Fruit fly (Drosophila melanogaster) whole organism, prepupa: ENCODE results near the gene CG11560.
A peak's percentile ranks its signal among the peaks of the same experiment; 100 is the strongest.

Experiments
- Blimp-1 ChIP-seq: fragments of 200-800 bp; sonication (Bioruptor generic); optimal IDR thresholded peaks from 3 replicates; lab custom pipeline; 2017; ENCODE audit warnings: missing biosample characterization, missing genetic modification characterization, mild to moderate bottlenecking, moderate library complexity, missing genetic modification reagents
- CG10669 ChIP-seq: fragments of 200-800 bp; sonication (Bioruptor generic); optimal IDR thresholded peaks from 3 replicates; lab custom pipeline; 2018; ENCODE audit warnings: missing biosample characterization, mild to moderate bottlenecking, missing genetic modification characterization, moderate library complexity
- CG11294 ChIP-seq: fragments of 200-800 bp; sonication (Bioruptor generic); IDR thresholded peaks from 2 replicates; pipeline ENCODE4 v1.3.6; 2022; ENCODE audit warnings: missing biosample characterization, missing genetic modification characterization
- CG11762 ChIP-seq: fragments of 200-800 bp; sonication (Bioruptor generic); optimal IDR thresholded peaks from 3 replicates; lab custom pipeline; 2016; ENCODE audit warnings: missing biosample characterization, missing genetic modification characterization; ENCODE audit not compliant: insufficient read depth
- CG11902 ChIP-seq: fragments of 200-800 bp; sonication (Bioruptor generic); optimal IDR thresholded peaks from 3 replicates; lab custom pipeline; 2016; ENCODE audit warnings: missing biosample characterization, missing genetic modification characterization
- CG15336 ChIP-seq: fragments of 200-800 bp; sonication (Bioruptor generic); IDR thresholded peaks from 2 replicates; pipeline ENCODE4 v1.3.6; 2022; ENCODE audit warnings: missing biosample characterization, missing genetic modification characterization
- CG3032 ChIP-seq: fragments of 200-800 bp; optimal IDR thresholded peaks from 2 replicates; lab custom pipeline; 2019; ENCODE audit warnings: missing biosample characterization, mild to moderate bottlenecking, missing genetic modification characterization, moderate library complexity
- CG31627 ChIP-seq: fragments of 200-800 bp; sonication (Bioruptor generic); optimal IDR thresholded peaks from 3 replicates; lab custom pipeline; 2016; ENCODE audit warnings: missing biosample characterization, missing genetic modification characterization
- CG32006 ChIP-seq: fragments of 200-800 bp; sonication (Bioruptor generic); optimal IDR thresholded peaks from 3 replicates; lab custom pipeline; 2017; ENCODE audit warnings: missing biosample characterization, mild to moderate bottlenecking, missing genetic modification characterization
- CG3919 ChIP-seq: fragments of 200-800 bp; sonication (Bioruptor generic); optimal IDR thresholded peaks from 3 replicates; lab custom pipeline; 2016; ENCODE audit warnings: missing biosample characterization, missing genetic modification characterization
- CG6163 ChIP-seq: fragments of 200-800 bp; sonication (Bioruptor generic); IDR thresholded peaks from 3 replicates; pipeline ENCODE4 v1.3.6; 2022; ENCODE audit warnings: missing biosample characterization, missing genetic modification characterization
- CG6276 ChIP-seq: fragments of 200-800 bp; sonication (Bioruptor generic); optimal IDR thresholded peaks from 2 replicates; lab custom pipeline; 2017; ENCODE audit warnings: missing biosample characterization, mild to moderate bottlenecking, missing genetic modification characterization
- CG6854 ChIP-seq: fragments of 200-800 bp; sonication (Bioruptor generic); optimal IDR thresholded peaks from 2 replicates; lab custom pipeline; 2017; ENCODE audit warnings: missing biosample characterization, mild to moderate bottlenecking, missing genetic modification characterization
- CG7368 ChIP-seq: fragments of 200-800 bp; sonication (Bioruptor generic); optimal IDR thresholded peaks from 3 replicates; lab custom pipeline; 2016; ENCODE audit warnings: missing biosample characterization, missing genetic modification characterization
- CG8119 ChIP-seq: fragments of 200-800 bp; sonication (Bioruptor generic); IDR thresholded peaks from 3 replicates; pipeline ENCODE4 v1.3.6; 2022; ENCODE audit warnings: missing biosample characterization, missing genetic modification characterization
- CG8319 ChIP-seq: fragments of 200-800 bp; sonication (Bioruptor generic); optimal IDR thresholded peaks from 3 replicates; lab custom pipeline; 2016; ENCODE audit warnings: missing biosample characterization, missing genetic modification characterization
- CG8632 ChIP-seq: fragments of 200-800 bp; sonication (Bioruptor generic); optimal IDR thresholded peaks from 3 replicates; lab custom pipeline; 2016; ENCODE audit warnings: missing biosample characterization, missing genetic modification characterization
- CG9139 ChIP-seq: fragments of 200-800 bp; sonication (Bioruptor generic); optimal IDR thresholded peaks from 3 replicates; lab custom pipeline; 2017; ENCODE audit warnings: missing biosample characterization, mild to moderate bottlenecking, missing genetic modification characterization
- Eip75B ChIP-seq: fragments of 200-800 bp; sonication (Bioruptor generic); optimal IDR thresholded peaks from 3 replicates; lab custom pipeline; 2016; ENCODE audit warnings: missing biosample characterization, missing genetic modification characterization
- Eip78C ChIP-seq: fragments of 200-800 bp; sonication (Bioruptor generic); peaks from one replicate; lab custom pipeline; 2016; ENCODE audit warnings: missing biosample characterization, missing genetic modification characterization
- Eip93F ChIP-seq: fragments of 200-800 bp; sonication (Bioruptor generic); optimal IDR thresholded peaks from 2 replicates; lab custom pipeline; 2016; ENCODE audit warnings: missing biosample characterization, mild to moderate bottlenecking, missing genetic modification characterization
- Ets21C ChIP-seq: fragments of 200-800 bp; sonication (Bioruptor generic); optimal IDR thresholded peaks from 3 replicates; lab custom pipeline; 2016; ENCODE audit warnings: missing biosample characterization, missing genetic modification characterization
- Ets96B ChIP-seq: fragments of 200-800 bp; optimal IDR thresholded peaks from 2 replicates; lab custom pipeline; 2019; ENCODE audit warnings: missing biosample characterization, mild to moderate bottlenecking, missing genetic modification characterization, moderate library complexity
- Gug ChIP-seq: fragments of 200-800 bp; sonication (Bioruptor generic); IDR thresholded peaks from 2 replicates; pipeline ENCODE4 v1.3.6; 2022; ENCODE audit warnings: missing biosample characterization, missing genetic modification characterization
- Hr38 ChIP-seq: sonication (Bioruptor generic); optimal IDR thresholded peaks from 2 replicates; lab custom pipeline; 2016; ENCODE audit warnings: missing biosample characterization, missing genetic modification characterization
- Hr39 ChIP-seq: fragments of 200-800 bp; sonication (Bioruptor generic); optimal IDR thresholded peaks from 2 replicates; lab custom pipeline; 2016; ENCODE audit warnings: missing biosample characterization, missing genetic modification characterization
- Hr4 ChIP-seq: fragments of 200-800 bp; sonication (Bioruptor generic); optimal IDR thresholded peaks from 3 replicates; lab custom pipeline; 2016; ENCODE audit warnings: missing biosample characterization, missing genetic modification characterization
- Lpt ChIP-seq: fragments of 200-800 bp; sonication (Bioruptor generic); optimal IDR thresholded peaks from 3 replicates; lab custom pipeline; 2016; ENCODE audit warnings: missing biosample characterization, missing genetic modification characterization
- Met ChIP-seq: fragments of 200-800 bp; sonication (Bioruptor generic); optimal IDR thresholded peaks from 3 replicates; lab custom pipeline; 2016; ENCODE audit warnings: missing biosample characterization, missing genetic modification characterization
- OdsH ChIP-seq: fragments of 200-800 bp; sonication (Bioruptor generic); optimal IDR thresholded peaks from 3 replicates; lab custom pipeline; 2016; ENCODE audit warnings: missing biosample characterization, missing genetic modification characterization
- Smox ChIP-seq: fragments of 200-800 bp; sonication (Bioruptor generic); optimal IDR thresholded peaks from 3 replicates; lab custom pipeline; 2016; ENCODE audit warnings: missing biosample characterization, missing genetic modification characterization
- Sox102F ChIP-seq: fragments of 200-800 bp; sonication (Bioruptor generic); optimal IDR thresholded peaks from 2 replicates; lab custom pipeline; 2016; ENCODE audit warnings: missing biosample characterization, mild to moderate bottlenecking, missing genetic modification characterization
- acj6 ChIP-seq: fragments of 200-800 bp; sonication (Bioruptor generic); optimal IDR thresholded peaks from 3 replicates; lab custom pipeline; 2016; ENCODE audit warnings: missing biosample characterization, missing genetic modification characterization
- cyc ChIP-seq: fragments of 200-800 bp; sonication (Bioruptor generic); optimal IDR thresholded peaks from 3 replicates; lab custom pipeline; 2016; ENCODE audit warnings: missing biosample characterization, missing genetic modification characterization
- dac ChIP-seq: fragments of 200-800 bp; sonication (Bioruptor generic); optimal IDR thresholded peaks from 2 replicates; lab custom pipeline; 2017; ENCODE audit warnings: missing biosample characterization, mild to moderate bottlenecking, missing genetic modification characterization
- dsx ChIP-seq: fragments of 200-800 bp; optimal IDR thresholded peaks from 3 replicates; lab custom pipeline; 2019; ENCODE audit warnings: missing biosample characterization, mild to moderate bottlenecking, missing genetic modification characterization, moderate library complexity; ENCODE audit not compliant: poor library complexity, severe bottlenecking
- eg ChIP-seq: fragments of 200-800 bp; sonication (Bioruptor generic); IDR thresholded peaks from 3 replicates; pipeline ENCODE4 v1.3.6; 2022; ENCODE audit warnings: missing biosample characterization, missing genetic modification characterization
- esn ChIP-seq: fragments of 200-800 bp; sonication (Bioruptor generic); optimal IDR thresholded peaks from 2 replicates; lab custom pipeline; 2016; ENCODE audit warnings: missing biosample characterization, mild to moderate bottlenecking, missing genetic modification characterization, moderate library complexity
- fd59A ChIP-seq: fragments of 200-800 bp; sonication (Bioruptor generic); optimal IDR thresholded peaks from 2 replicates; lab custom pipeline; 2017; ENCODE audit warnings: missing biosample characterization, mild to moderate bottlenecking, missing genetic modification characterization, missing genetic modification reagents
- fd85E ChIP-seq: fragments of 200-800 bp; sonication (Bioruptor generic); optimal IDR thresholded peaks from 3 replicates; lab custom pipeline; 2016; ENCODE audit warnings: missing biosample characterization, missing genetic modification characterization
- fkh ChIP-seq: fragments of 200-800 bp; sonication (Bioruptor generic); optimal IDR thresholded peaks from 3 replicates; lab custom pipeline; 2017; ENCODE audit warnings: missing biosample characterization, mild to moderate bottlenecking, missing genetic modification characterization, moderate library complexity
- lz ChIP-seq: fragments of 200-800 bp; sonication (Bioruptor generic); optimal IDR thresholded peaks from 3 replicates; lab custom pipeline; 2016; ENCODE audit warnings: missing biosample characterization, missing genetic modification characterization
- net ChIP-seq: fragments of 200-800 bp; sonication (Bioruptor generic); optimal IDR thresholded peaks from 3 replicates; lab custom pipeline; 2016; ENCODE audit warnings: missing biosample characterization, missing genetic modification characterization
- pdm3 ChIP-seq: fragments of 200-800 bp; sonication (Bioruptor generic); optimal IDR thresholded peaks from 3 replicates; lab custom pipeline; 2016; ENCODE audit warnings: missing biosample characterization, missing genetic modification characterization
- salr ChIP-seq, 2 experiments: fragments of 200-800 bp; sonication (Bioruptor generic); optimal IDR thresholded peaks; 3 replicates each; lab custom pipeline; 2016 to 2018; ENCODE audit warnings: missing biosample characterization in 2 of 2, missing genetic modification characterization in 2 of 2, mild to moderate bottlenecking in 1 of 2
- spab ChIP-seq: fragments of 200-800 bp; sonication (Bioruptor generic); optimal IDR thresholded peaks from 2 replicates; lab custom pipeline; 2017; ENCODE audit warnings: missing biosample characterization, mild to moderate bottlenecking, missing genetic modification characterization, missing genetic modification reagents
- ss ChIP-seq, 2 experiments: fragments of 200-800 bp; sonication (Bioruptor generic); optimal IDR thresholded peaks; 2 replicates in 1 of 2; 3 replicates in 1 of 2; lab custom pipeline; 2017 to 2018; ENCODE audit warnings: mild to moderate bottlenecking in 2 of 2, missing biosample characterization in 2 of 2, missing genetic modification characterization in 2 of 2, moderate library complexity in 1 of 2
- svp ChIP-seq: fragments of 200-800 bp; sonication (Bioruptor generic); peaks from one replicate; lab custom pipeline; 2016; ENCODE audit warnings: missing biosample characterization, missing genetic modification characterization
- topi ChIP-seq: fragments of 200-800 bp; sonication (Bioruptor generic); optimal IDR thresholded peaks from 3 replicates; lab custom pipeline; 2016; ENCODE audit warnings: missing biosample characterization, missing genetic modification characterization
- vri ChIP-seq: fragments of 200-800 bp; sonication (Bioruptor generic); optimal IDR thresholded peaks from 3 replicates; lab custom pipeline; 2016; ENCODE audit warnings: missing biosample characterization, mild to moderate bottlenecking, missing genetic modification characterization

CG11560 gene

dm6 chr3L:12076312-12076711 lies 43.5 kb upstream of the CG11560 start (continued):
- TF ChIP-seq CG6276 (GFP tag; lab: Kevin White, UChicago) = peak; percentile 28
- peak; percentile 61 for TF ChIP-seq CG32006 (GFP tag; lab: Kevin White, UChicago)
- TF ChIP-seq CG3919 (GFP tag; lab: Kevin White, UChicago) = no peak
- TF ChIP-seq, all 60 proteins: peak for 12

DNA sequence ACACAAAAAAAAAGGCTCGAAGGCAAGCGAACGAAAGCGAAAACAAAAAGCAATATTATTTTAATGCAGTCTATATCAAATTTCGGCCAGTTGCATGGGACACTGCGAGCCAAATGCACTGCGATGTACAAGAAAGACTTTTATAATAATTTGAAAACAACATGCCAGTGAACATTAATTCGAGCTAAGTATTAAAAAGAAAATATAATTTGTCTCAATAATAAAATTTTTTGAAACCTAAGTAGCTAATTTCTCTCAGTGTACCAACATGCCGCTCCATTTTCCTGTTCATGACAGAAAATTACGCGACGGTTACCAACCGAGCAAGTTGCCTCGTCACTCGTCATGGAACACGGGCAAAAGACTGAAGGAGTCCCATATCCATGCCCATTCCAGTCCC lies 42.5 kb upstream of the CG11560 start:
- TF ChIP-seq CG31627 (GFP tag; lab: Kevin White, UChicago) = peak; percentile 67
- TF ChIP-seq ss (GFP tag; optimal IDR thresholded peaks at IDR 0.05; lab: Kevin White, UChicago) = peak; percentile 60 to 71
- peak; percentile 43 for TF ChIP-seq Blimp-1
- peak; percentile 89 for TF ChIP-seq CG8119
- peak; percentile 71 for TF ChIP-seq Ets96B
- peak; percentile 86 for TF ChIP-seq svp (GFP tag; lab: Kevin White, UChicago)
- peak; percentile 77 for TF ChIP-seq spab (GFP tag; lab: Kevin White, UChicago)
- peak; percentile 75 for TF ChIP-seq CG10669
- TF ChIP-seq esn (GFP tag; lab: Kevin White, UChicago) = peak; percentile 78
- TF ChIP-seq Sox102F (GFP tag; lab: Kevin White, UChicago) = peak; percentile 75
- peak; percentile 89 for TF ChIP-seq CG6163
- peak; percentile 24 for TF ChIP-seq fd85E (GFP tag; lab: Kevin White, UChicago)
- TF ChIP-seq fd59A (GFP tag; lab: Kevin White, UChicago) = peak; percentile 77
- TF ChIP-seq CG6276 (GFP tag; lab: Kevin White, UChicago) = peak; percentile 83
- TF ChIP-seq vri (GFP tag; lab: Kevin White, UChicago) = peak; percentile 61
- no peak for TF ChIP-seq fkh
- peak; percentile 78 for TF ChIP-seq net (GFP tag; lab: Kevin White, UChicago)
- peak; percentile 88 for TF ChIP-seq CG32006 (GFP tag; lab: Kevin White, UChicago)
- TF ChIP-seq Eip75B = peak; percentile 82
- peak; percentile 16 for TF ChIP-seq Ets21C (GFP tag; lab: Kevin White, UChicago)
- TF ChIP-seq lz (GFP tag; lab: Kevin White, UChicago) = peak; percentile 61
- TF ChIP-seq CG15336 (GFP tag; lab: Robert Waterston, UW) = peak; percentile 90
- peak; percentile 74 for TF ChIP-seq CG7368 (GFP tag; lab: Kevin White, UChicago)
- peak; percentile 86 for TF ChIP-seq acj6
- peak; percentile 54 for TF ChIP-seq CG9139 (GFP tag; lab: Kevin White, UChicago)
- TF ChIP-seq Lpt (GFP tag; lab: Kevin White, UChicago) = peak; percentile 76
- TF ChIP-seq OdsH (GFP tag; lab: Kevin White, UChicago) = peak; percentile 85
- TF ChIP-seq CG8632 (GFP tag; lab: Kevin White, UChicago) = peak; percentile 79
- TF ChIP-seq Smox (GFP tag; lab: Kevin White, UChicago) = peak; percentile 77
- TF ChIP-seq Gug = peak; percentile 62
- TF ChIP-seq CG6854 (GFP tag; lab: Kevin White, UChicago) = peak; percentile 24
- peak; percentile 79 for TF ChIP-seq Met
- TF ChIP-seq eg = peak; percentile 88
- TF ChIP-seq Eip93F = peak; percentile 32
- TF ChIP-seq cyc (GFP tag; lab: Kevin White, UChicago) = peak; percentile 71
- TF ChIP-seq topi (GFP tag; lab: Kevin White, UChicago) = peak; percentile 74
- TF ChIP-seq CG11902 (GFP tag; lab: Kevin White, UChicago) = peak; percentile 62
- TF ChIP-seq Hr39 (GFP tag; lab: Kevin White, UChicago) = peak; percentile 69
- peak; percentile 51 for TF ChIP-seq dac (GFP tag; lab: Kevin White, UChicago)
- no peak for TF ChIP-seq Hr38
- TF ChIP-seq Eip78C = peak; percentile 93
- peak; percentile 46 for TF ChIP-seq dsx
- peak; percentile 70 for TF ChIP-seq CG11762 (GFP tag; lab: Kevin White, UChicago)
- peak; percentile 54 for TF ChIP-seq CG11294
- peak; percentile 71 for TF ChIP-seq CG3032 (tag; lab: Kevin White, UChicago)
- TF ChIP-seq salr (GFP tag; optimal IDR thresholded peaks at IDR 0.05; lab: Kevin White, UChicago) = peak; percentile 34 to 82
- TF ChIP-seq pdm3 (GFP tag; lab: Kevin White, UChicago) = peak; percentile 83
- TF ChIP-seq Hr4 (GFP tag; lab: Kevin White, UChicago) = peak; percentile 89
- peak; percentile 68 for TF ChIP-seq CG8319 (GFP tag; lab: Kevin White, UChicago)
